Fruit fly (Drosophila melanogaster): ENCODE results near the gene CG6996.

- no peak for TF ChIP-seq fru (GFP tag; optimal IDR thresholded peaks at IDR 0.05)
- TF ChIP-seq pan (optimal IDR thresholded peaks at IDR 0.05), result no peak
- no peak for TF ChIP-seq Myc (optimal IDR thresholded peaks at IDR 0.05)
- no peak for TF ChIP-seq jim (GFP tag; optimal IDR thresholded peaks at IDR 0.05)
- TF ChIP-seq OdsH (GFP tag; optimal IDR thresholded peaks at IDR 0.05), result no peak
- no peak for TF ChIP-seq GATAd (GFP tag; optimal IDR thresholded peaks at IDR 0.05)
- TF ChIP-seq sage (GFP tag; optimal IDR thresholded peaks at IDR 0.05), result no peak
- no peak for TF ChIP-seq Hnf4 (GFP tag; optimal IDR thresholded peaks at IDR 0.05)
- no peak for TF ChIP-seq psq (GFP tag; optimal IDR thresholded peaks at IDR 0.05)
Observed at dm6 chr3L:20240753-20241152, 33.4 kb downstream of the CG6996 start, which contains the start of gene Clc.

Data from whole organism, wandering third instar larva.